Fruit fly (Drosophila melanogaster): ENCODE data around the gene AlkB.

- no peak for TF ChIP-seq CG13204 (GFP tag; optimal IDR thresholded peaks at IDR 0.05)
- no peak for TF ChIP-seq CG17806 (tag; optimal IDR thresholded peaks at IDR 0.05)
- TF ChIP-seq EcR (GFP tag; optimal IDR thresholded peaks at IDR 0.05) = no peak
- no peak for TF ChIP-seq D1 (tag; optimal IDR thresholded peaks at IDR 0.05)
- TF ChIP-seq CG10348 (GFP tag; IDR thresholded peaks at IDR 0.05) = no peak
Observed at dm6 chrX:15849021-15849420, 10.3 kb downstream of the AlkB start, which contains the start of gene sun.

Measured in whole organism, pupa.